Worm (Caenorhabditis elegans) whole organism, midembryonic: ENCODE data around the gene Y42H9AR.1.

Experiments
- T22C8.4 ChIP-seq: fragments of 200-800 bp; sonication (Bioruptor generic); IDR thresholded peaks from 2 replicates; pipeline ENCODE4 v1.3.6; 2022; ENCODE audit warnings: missing genetic modification characterization, missing compliant biosample characterization
- cog-1 ChIP-seq: sonication (generic microtip); optimal IDR thresholded peaks from 2 replicates; lab custom pipeline; 2016; ENCODE audit warnings: missing genetic modification characterization, missing compliant biosample characterization
- flt-1 ChIP-seq: fragments of 200-800 bp; sonication (Bioruptor generic); IDR thresholded peaks from 2 replicates; pipeline ENCODE4 v1.3.6; 2022; ENCODE audit warnings: missing genetic modification characterization, missing compliant biosample characterization
- klf-2 ChIP-seq: fragments of 200-800 bp; sonication (Bioruptor generic); conservative IDR thresholded peaks from 2 replicates; pipeline ENCODE4 v1.3.6; 2022; ENCODE audit warnings: missing genetic modification reagents, missing genetic modification characterization, missing compliant biosample characterization
- med-1 ChIP-seq: sonication (generic microtip); optimal IDR thresholded peaks from 2 replicates; lab custom pipeline; 2017; ENCODE audit warnings: missing genetic modification characterization, mild to moderate bottlenecking, missing compliant biosample characterization, antibody characterized with exemption, missing genetic modification reagents; ENCODE audit not compliant: insufficient read depth
- ref-1 ChIP-seq: fragments of 200-800 bp; sonication (Bioruptor generic); conservative IDR thresholded peaks from 2 replicates; pipeline ENCODE4 v1.3.6; 2022; ENCODE audit warnings: missing genetic modification reagents, missing genetic modification characterization, missing compliant biosample characterization

DNA sequence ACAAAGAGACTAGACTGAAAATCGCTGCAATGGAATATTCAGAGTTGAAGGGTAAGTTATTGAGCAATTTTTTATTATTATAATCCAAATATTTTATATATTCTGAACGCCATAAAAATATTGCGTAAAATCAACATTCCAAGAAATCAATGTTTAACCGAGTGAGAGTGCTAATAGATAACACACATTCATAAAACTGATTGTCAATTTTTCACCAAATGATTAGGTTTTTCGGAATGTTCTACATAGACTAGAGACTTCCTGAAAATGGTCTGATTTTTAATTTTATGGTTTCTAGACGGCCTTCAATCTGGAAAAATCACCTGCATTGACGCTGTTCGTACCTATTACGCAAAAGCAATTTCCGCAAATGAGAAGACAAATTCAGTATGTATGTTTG is 39.5 kb downstream of the Y42H9AR.1 start:
- TF ChIP-seq flt-1 (GFP tag; lab: Robert Waterston, UW): no peak
- no peak for TF ChIP-seq klf-2 (GFP tag; lab: Robert Waterston, UW)
- TF ChIP-seq cog-1 (tag; lab: Kevin White, UChicago): no peak
- TF ChIP-seq ref-1 (GFP tag; lab: Robert Waterston, UW): no peak
- no peak for TF ChIP-seq T22C8.4
- no peak for TF ChIP-seq med-1 (GFP tag; lab: Kevin White, UChicago)
